Worm (Caenorhabditis elegans) whole organism, L3 larva: ENCODE results near the gene C10B5.3.
A peak's percentile ranks its signal among the peaks of the same experiment; 100 is the strongest.

Experiments used
- R02D3.7 ChIP-seq: fragments of 150-350 bp; optimal IDR thresholded peaks from 2 replicates; lab custom pipeline; 2014; ENCODE audit warnings: missing biosample characterization, missing genetic modification characterization
- ZK546.5 ChIP-seq: sonication (generic microtip); optimal IDR thresholded peaks from 2 replicates; lab custom pipeline; 2017; ENCODE audit warnings: missing biosample characterization, missing genetic modification characterization
- aly-2 ChIP-seq: fragments of 150-350 bp; optimal IDR thresholded peaks from 2 replicates; lab custom pipeline; 2014; ENCODE audit warnings: missing biosample characterization, missing genetic modification characterization
- ama-1 ChIP-seq: fragments of 150-350 bp; optimal IDR thresholded peaks from 2 replicates; lab custom pipeline; 2018
- ceh-16 ChIP-seq: sonication (generic microtip); optimal IDR thresholded peaks from 2 replicates; lab custom pipeline; 2017; ENCODE audit warnings: missing biosample characterization, missing genetic modification characterization
- daf-12 ChIP-seq: fragments of 150-350 bp; optimal IDR thresholded peaks from 2 replicates; lab custom pipeline; 2014; ENCODE audit warnings: missing biosample characterization, missing genetic modification reagents, missing genetic modification characterization
- egl-5 ChIP-seq: fragments of 150-350 bp; optimal IDR thresholded peaks from 2 replicates; lab custom pipeline; 2017; ENCODE audit warnings: missing biosample characterization, missing genetic modification reagents, missing genetic modification characterization, inconsistent platforms
- elt-1 ChIP-seq: fragments of 150-350 bp; optimal IDR thresholded peaks from 2 replicates; lab custom pipeline; 2014; ENCODE audit warnings: missing biosample characterization, missing genetic modification characterization
- elt-2 ChIP-seq: sonication (generic microtip); optimal IDR thresholded peaks from 2 replicates; lab custom pipeline; 2016; ENCODE audit warnings: missing genetic modification reagents, mild to moderate bottlenecking, missing genetic modification characterization, missing compliant biosample characterization
- elt-3 ChIP-seq, 3 experiments: fragments of 150-350 bp in 1 of 3; sonication (generic microtip) in 2 of 3; optimal IDR thresholded peaks; 2 replicates in 2 of 3; 4 replicates in 1 of 3; lab custom pipeline; 2014 to 2017; ENCODE audit warnings: missing biosample characterization in 3 of 3, missing genetic modification characterization in 3 of 3
- eor-1 ChIP-seq, 2 experiments: fragments of 150-350 bp; optimal IDR thresholded peaks; 2 replicates each; lab custom pipeline; 2014 to 2018; ENCODE audit warnings: missing biosample characterization in 2 of 2, missing genetic modification characterization in 2 of 2
- fkh-10 ChIP-seq: sonication (generic microtip); optimal IDR thresholded peaks from 2 replicates; lab custom pipeline; 2017; ENCODE audit warnings: missing biosample characterization, missing genetic modification reagents, missing genetic modification characterization
- fkh-2 ChIP-seq: fragments of 150-350 bp; optimal IDR thresholded peaks from 2 replicates; lab custom pipeline; 2014; ENCODE audit warnings: missing biosample characterization, missing genetic modification reagents, missing genetic modification characterization
- hmg-11 ChIP-seq: sonication (generic microtip); optimal IDR thresholded peaks from 2 replicates; lab custom pipeline; 2016; ENCODE audit warnings: missing genetic modification characterization, missing compliant biosample characterization
- jun-1 ChIP-seq: fragments of 150-350 bp; optimal IDR thresholded peaks from 2 replicates; lab custom pipeline; 2014; ENCODE audit warnings: missing biosample characterization, missing genetic modification reagents, missing genetic modification characterization
- lin-15B ChIP-seq: fragments of 150-350 bp; optimal IDR thresholded peaks from 2 replicates; lab custom pipeline; 2014; ENCODE audit warnings: missing biosample characterization, missing genetic modification characterization
- lin-39 ChIP-seq: fragments of 150-350 bp; optimal IDR thresholded peaks from 2 replicates; lab custom pipeline; 2018; ENCODE audit warnings: missing biosample characterization, missing genetic modification reagents, missing genetic modification characterization
- lsy-12 ChIP-seq: sonication (generic microtip); optimal IDR thresholded peaks from 2 replicates; lab custom pipeline; 2016; ENCODE audit warnings: mild to moderate bottlenecking, missing genetic modification characterization, missing compliant biosample characterization
- mdl-1 ChIP-seq: fragments of 150-350 bp; optimal IDR thresholded peaks from 2 replicates; lab custom pipeline; 2014; ENCODE audit warnings: missing biosample characterization, missing genetic modification characterization
- nfya-1 ChIP-seq: sonication (generic microtip); optimal IDR thresholded peaks from 2 replicates; lab custom pipeline; 2017; ENCODE audit warnings: missing genetic modification characterization, mild to moderate bottlenecking, missing compliant biosample characterization, antibody characterized with exemption, moderate library complexity; ENCODE audit not compliant: insufficient read depth
- nhr-11 ChIP-seq: fragments of 150-350 bp; optimal IDR thresholded peaks from 2 replicates; lab custom pipeline; 2014; ENCODE audit warnings: missing biosample characterization, missing genetic modification characterization
- nhr-23 ChIP-seq: fragments of 150-350 bp; optimal IDR thresholded peaks from 2 replicates; lab custom pipeline; 2014; ENCODE audit warnings: missing biosample characterization, missing genetic modification reagents, missing genetic modification characterization
- nhr-237 ChIP-seq: fragments of 150-350 bp; optimal IDR thresholded peaks from 2 replicates; lab custom pipeline; 2014; ENCODE audit warnings: missing biosample characterization, missing genetic modification characterization
- nhr-25 ChIP-seq: sonication (generic microtip); optimal IDR thresholded peaks from 2 replicates; lab custom pipeline; 2017; ENCODE audit warnings: missing biosample characterization, missing genetic modification characterization
- nhr-28 ChIP-seq: fragments of 150-350 bp; optimal IDR thresholded peaks from 2 replicates; lab custom pipeline; 2014; ENCODE audit warnings: missing biosample characterization, missing genetic modification characterization
- nhr-76 ChIP-seq: fragments of 150-350 bp; sonication (generic microtip); optimal IDR thresholded peaks from 5 replicates; lab custom pipeline; 2014; ENCODE audit warnings: missing biosample characterization, missing genetic modification characterization
- nhr-77 ChIP-seq: fragments of 150-350 bp; optimal IDR thresholded peaks from 2 replicates; lab custom pipeline; 2014; ENCODE audit warnings: missing biosample characterization, missing genetic modification characterization
- pha-4 ChIP-seq: fragments of 150-350 bp; optimal IDR thresholded peaks from 2 replicates; lab custom pipeline; 2014; ENCODE audit warnings: missing biosample characterization, missing genetic modification reagents, missing genetic modification characterization
- pqm-1 ChIP-seq: fragments of 150-350 bp; optimal IDR thresholded peaks from 2 replicates; lab custom pipeline; 2017; ENCODE audit warnings: missing biosample characterization, missing genetic modification characterization, inconsistent platforms
- skn-1 ChIP-seq: fragments of 150-350 bp; optimal IDR thresholded peaks from 2 replicates; lab custom pipeline; 2014; ENCODE audit warnings: missing biosample characterization, missing genetic modification characterization
- tbx-2 ChIP-seq: sonication (generic microtip); optimal IDR thresholded peaks from 2 replicates; lab custom pipeline; 2016; ENCODE audit warnings: mild to moderate bottlenecking, missing genetic modification characterization, missing compliant biosample characterization
- unc-39 ChIP-seq: sonication (generic microtip); optimal IDR thresholded peaks from 4 replicates; lab custom pipeline; 2017; ENCODE audit warnings: missing biosample characterization, missing genetic modification characterization
- unc-62 ChIP-seq: fragments of 150-350 bp; sonication (generic microtip); optimal IDR thresholded peaks from 4 replicates; lab custom pipeline; 2014; ENCODE audit warnings: missing biosample characterization, missing genetic modification reagents, missing genetic modification characterization
- zag-1 ChIP-seq: fragments of 150-350 bp; optimal IDR thresholded peaks from 2 replicates; lab custom pipeline; 2014; ENCODE audit warnings: missing biosample characterization, missing genetic modification characterization
- ztf-11 ChIP-seq: fragments of 150-350 bp; optimal IDR thresholded peaks from 2 replicates; lab custom pipeline; 2014; ENCODE audit warnings: missing biosample characterization, missing genetic modification characterization

Gene C10B5.3

DNA sequence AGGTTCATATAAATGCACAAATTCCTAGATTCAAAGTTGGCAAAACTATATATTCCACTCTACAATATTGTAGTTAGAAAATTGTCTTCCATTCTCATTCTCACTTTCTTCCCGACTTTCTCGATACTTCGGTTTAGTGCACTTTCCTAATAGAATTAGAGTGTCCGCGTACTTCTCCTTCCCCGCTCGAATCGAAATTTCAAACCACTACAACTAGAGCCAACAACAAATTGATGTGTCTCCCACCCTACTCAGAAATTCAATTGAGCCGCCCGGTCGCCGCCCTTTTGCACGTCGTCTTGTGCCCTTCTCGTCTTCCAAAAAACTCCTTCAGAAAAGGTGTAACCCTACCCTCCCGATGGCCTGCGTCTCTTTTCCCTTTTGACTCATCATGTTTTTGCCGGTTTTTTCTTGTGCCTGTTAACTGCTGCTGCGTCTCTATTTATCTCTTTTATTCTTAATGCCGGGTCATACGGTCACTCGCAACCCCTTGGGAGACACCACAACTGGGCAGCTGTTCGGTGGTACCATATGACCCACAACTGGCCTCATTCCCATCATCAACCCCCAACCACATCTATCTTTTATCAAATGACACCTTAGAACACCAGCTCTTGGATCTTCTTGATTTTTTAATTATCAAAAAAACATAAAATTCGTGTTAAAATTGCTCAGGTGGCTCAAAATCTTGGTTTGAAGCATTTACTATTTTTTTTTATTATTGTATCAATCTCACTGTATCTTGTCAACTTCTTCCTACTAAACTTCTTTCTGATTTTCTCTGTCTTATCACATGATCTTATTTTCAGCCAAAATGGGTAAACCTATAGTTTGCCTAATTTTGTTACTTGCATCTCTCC lies 6.4 kb upstream of the C10B5.3 start, which contains the start of gene tag-196:
Gene tag-196, plus strand, starts transcription at position 810 of the 860 bp plus-strand sequence.
- TF ChIP-seq nhr-23 (tag; lab: Kevin White, UChicago): no peak
- no peak for TF ChIP-seq elt-3 (tag; optimal IDR thresholded peaks at IDR 0.05; lab: Kevin White, UChicago)
- no peak for TF ChIP-seq nhr-11 (tag; lab: Kevin White, UChicago)
- no peak for TF ChIP-seq daf-12 (tag; lab: Kevin White, UChicago)
- no peak for TF ChIP-seq ama-1 (lab: Kevin White, UChicago)
- TF ChIP-seq jun-1: no peak
- TF ChIP-seq pha-4 (tag; lab: Kevin White, UChicago): no peak
- no peak for TF ChIP-seq pqm-1
- peak; percentile 48 for TF ChIP-seq egl-5 (tag; lab: Kevin White, UChicago)
- TF ChIP-seq elt-1: no peak
- no peak for TF ChIP-seq lsy-12
- TF ChIP-seq R02D3.7: no peak
- TF ChIP-seq mdl-1 (tag; lab: Kevin White, UChicago): no peak
- TF ChIP-seq zag-1: no peak
- TF ChIP-seq ceh-16 (tag; lab: Kevin White, UChicago): no peak
- TF ChIP-seq tbx-2 (tag; lab: Kevin White, UChicago): no peak
- TF ChIP-seq nfya-1 (tag; lab: Kevin White, UChicago): peak; percentile 24
- no peak for TF ChIP-seq nhr-77 (tag; lab: Kevin White, UChicago)
- no peak for TF ChIP-seq nhr-25 (tag; lab: Kevin White, UChicago)
- TF ChIP-seq nhr-76 (tag; lab: Kevin White, UChicago): no peak
- no peak for TF ChIP-seq ZK546.5 (tag; lab: Kevin White, UChicago)
- no peak for TF ChIP-seq skn-1 (tag; lab: Kevin White, UChicago)
- no peak for TF ChIP-seq nhr-28 (tag; lab: Kevin White, UChicago)
- TF ChIP-seq hmg-11 (tag; lab: Kevin White, UChicago): no peak
- TF ChIP-seq aly-2 (tag; lab: Kevin White, UChicago): no peak
- TF ChIP-seq lin-39 (tag; lab: Kevin White, UChicago): peak; percentile 32

DNA sequence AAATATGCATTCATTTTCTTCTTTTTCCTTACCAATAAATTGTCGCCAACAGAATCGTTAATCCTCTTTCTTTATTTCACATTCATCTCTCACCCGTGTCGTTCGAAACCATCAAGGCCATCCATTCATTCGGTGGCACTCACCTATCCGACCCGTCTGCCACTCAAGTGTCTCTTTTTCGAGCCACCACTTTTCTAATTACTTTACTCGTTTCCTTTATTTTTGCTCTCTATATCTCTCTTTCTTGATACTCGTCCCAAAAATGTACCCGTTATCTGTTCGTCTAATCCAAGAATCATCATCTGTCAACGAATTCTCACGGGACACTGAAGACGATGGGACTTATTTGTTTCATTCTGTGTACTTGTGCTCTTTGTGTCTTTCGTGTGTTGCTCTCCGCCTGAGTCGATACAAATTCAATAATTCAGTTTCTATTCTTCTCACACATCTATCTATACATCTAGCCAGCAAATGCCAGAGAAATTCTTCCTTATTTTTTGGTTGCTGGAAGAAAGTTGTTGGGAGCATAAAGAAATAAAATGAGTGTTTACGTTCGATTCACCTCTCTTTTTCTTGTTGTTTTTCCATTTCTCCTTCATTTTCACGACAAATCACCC lies 4.8 kb upstream of the C10B5.3 start:
- TF ChIP-seq lin-15B (tag; lab: Kevin White, UChicago) (no peak), elt-3 (tag; optimal IDR thresholded peaks at IDR 0.05; lab: Kevin White, UChicago) (no peak), nhr-25 (tag; lab: Kevin White, UChicago) (no peak), unc-39 (no peak), nfya-1 (tag; lab: Kevin White, UChicago) (no peak), ztf-11 (tag; lab: Kevin White, UChicago) (no peak), nhr-237 (tag; lab: Kevin White, UChicago) (no peak), fkh-10 (GFP tag; lab: Kevin White, UChicago) (peak; percentile 13), unc-62 (GFP tag; lab: Kevin White, UChicago) (peak; percentile 53), elt-1 (peak; percentile 58), egl-5 (tag; lab: Kevin White, UChicago) (peak; percentile 13)

DNA sequence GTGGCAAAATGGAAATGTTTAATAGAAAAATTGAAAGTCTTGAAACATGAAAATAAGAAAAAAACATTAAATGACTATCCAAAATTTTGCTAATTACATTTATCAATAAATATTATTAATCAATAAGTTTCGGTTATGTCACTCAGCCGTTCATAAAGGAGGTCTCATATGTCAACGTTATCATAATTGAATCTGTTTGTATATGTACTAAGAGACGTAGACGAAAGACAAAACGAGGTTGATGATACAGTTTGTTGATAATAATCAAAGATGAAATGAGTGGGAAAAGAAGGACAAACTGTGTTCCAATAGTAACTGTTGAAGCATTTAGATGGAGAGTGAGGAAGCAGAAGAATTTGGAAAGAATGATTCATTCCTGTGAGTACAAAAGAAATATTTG lies 1.1 kb downstream of the C10B5.3 start:
- TF ChIP-seq hmg-11 (tag; lab: Kevin White, UChicago) (no peak), elt-2 (peak; percentile 67), eor-1 (tag; optimal IDR thresholded peaks at IDR 0.05; lab: Kevin White, UChicago) (no peak), ceh-16 (tag; lab: Kevin White, UChicago) (no peak), egl-5 (tag; lab: Kevin White, UChicago) (no peak), pha-4 (tag; lab: Kevin White, UChicago) (peak; percentile 72), fkh-2 (tag; lab: Kevin White, UChicago) (no peak), pqm-1 (peak; percentile 4), nhr-11 (tag; lab: Kevin White, UChicago) (no peak)
